Worm (Caenorhabditis elegans) whole organism, midembryonic: ENCODE data around the gene flp-5.

Experiments
- T22C8.4 ChIP-seq: fragments of 200-800 bp; sonication (Bioruptor generic); IDR thresholded peaks from 2 replicates; pipeline ENCODE4 v1.3.6; 2022; ENCODE audit warnings: missing genetic modification characterization, missing compliant biosample characterization
- cog-1 ChIP-seq: sonication (generic microtip); optimal IDR thresholded peaks from 2 replicates; lab custom pipeline; 2016; ENCODE audit warnings: missing genetic modification characterization, missing compliant biosample characterization
- flt-1 ChIP-seq: fragments of 200-800 bp; sonication (Bioruptor generic); IDR thresholded peaks from 2 replicates; pipeline ENCODE4 v1.3.6; 2022; ENCODE audit warnings: missing genetic modification characterization, missing compliant biosample characterization
- klf-2 ChIP-seq: fragments of 200-800 bp; sonication (Bioruptor generic); conservative IDR thresholded peaks from 2 replicates; pipeline ENCODE4 v1.3.6; 2022; ENCODE audit warnings: missing genetic modification reagents, missing genetic modification characterization, missing compliant biosample characterization
- med-1 ChIP-seq: sonication (generic microtip); optimal IDR thresholded peaks from 2 replicates; lab custom pipeline; 2017; ENCODE audit warnings: missing genetic modification characterization, mild to moderate bottlenecking, missing compliant biosample characterization, antibody characterized with exemption, missing genetic modification reagents; ENCODE audit not compliant: insufficient read depth
- ref-1 ChIP-seq: fragments of 200-800 bp; sonication (Bioruptor generic); conservative IDR thresholded peaks from 2 replicates; pipeline ENCODE4 v1.3.6; 2022; ENCODE audit warnings: missing genetic modification reagents, missing genetic modification characterization, missing compliant biosample characterization
- tab-1 ChIP-seq: fragments of 200-800 bp; sonication (Bioruptor generic); IDR thresholded peaks from 2 replicates; pipeline ENCODE4 v1.3.6; 2022; ENCODE audit warnings: missing genetic modification characterization, missing compliant biosample characterization
- ztf-23 ChIP-seq: fragments of 200-800 bp; sonication (Bioruptor generic); IDR thresholded peaks from 2 replicates; pipeline ENCODE4 v1.3.6; 2022; ENCODE audit warnings: missing genetic modification reagents, missing genetic modification characterization, missing compliant biosample characterization
- ztf-29 ChIP-seq: fragments of 200-800 bp; sonication (Bioruptor generic); IDR thresholded peaks from 2 replicates; pipeline ENCODE4 v1.3.6; 2022; ENCODE audit warnings: missing genetic modification reagents, missing genetic modification characterization, missing compliant biosample characterization

Gene flp-5

ce11 chrX:8527950-8528349 lies at the start of gene flp-5:
Gene flp-5, plus strand, starts transcription at chrX:8528250.
- TF ChIP-seq klf-2 (GFP tag; lab: Robert Waterston, UW) (no peak), ztf-23 (no peak), ztf-29 (GFP tag; lab: Robert Waterston, UW) (no peak), flt-1 (GFP tag; lab: Robert Waterston, UW) (no peak), ref-1 (no peak), cog-1 (no peak), T22C8.4 (GFP tag; lab: Robert Waterston, UW) (no peak), med-1 (no peak), tab-1 (GFP tag; lab: Robert Waterston, UW) (no peak)

- TF ChIP-seq ztf-23 (no peak), klf-2 (GFP tag; lab: Robert Waterston, UW) (no peak), flt-1 (GFP tag; lab: Robert Waterston, UW) (no peak), tab-1 (GFP tag; lab: Robert Waterston, UW) (no peak), T22C8.4 (GFP tag; lab: Robert Waterston, UW) (no peak), ztf-29 (GFP tag; lab: Robert Waterston, UW) (no peak), med-1 (no peak), ref-1 (no peak), cog-1 (no peak)
Observed at ce11 chrX:8479050-8479449, 49.0 kb upstream of the flp-5 start.

- TF ChIP-seq T22C8.4 (GFP tag; lab: Robert Waterston, UW) (no peak), tab-1 (GFP tag; lab: Robert Waterston, UW) (no peak), flt-1 (GFP tag; lab: Robert Waterston, UW) (no peak), klf-2 (GFP tag; lab: Robert Waterston, UW) (no peak), cog-1 (no peak), ref-1 (no peak), med-1 (no peak), ztf-29 (GFP tag; lab: Robert Waterston, UW) (no peak)
Observed at ce11 chrX:8481716-8482115, 46.3 kb upstream of the flp-5 start.

- TF ChIP-seq med-1 (no peak), tab-1 (GFP tag; lab: Robert Waterston, UW) (no peak), ztf-29 (GFP tag; lab: Robert Waterston, UW) (no peak), ztf-23 (no peak), T22C8.4 (GFP tag; lab: Robert Waterston, UW) (no peak), klf-2 (GFP tag; lab: Robert Waterston, UW) (no peak), cog-1 (no peak), flt-1 (GFP tag; lab: Robert Waterston, UW) (no peak), ref-1 (no peak)
Observed at ce11 chrX:8483951-8484350, 44.1 kb upstream of the flp-5 start.

ce11 chrX:8485392-8485791 lies 42.7 kb upstream of the flp-5 start:
- TF ChIP-seq klf-2 (GFP tag; lab: Robert Waterston, UW) (no peak), tab-1 (GFP tag; lab: Robert Waterston, UW) (no peak), ztf-29 (GFP tag; lab: Robert Waterston, UW) (no peak), ztf-23 (no peak), ref-1 (no peak), T22C8.4 (GFP tag; lab: Robert Waterston, UW) (no peak), med-1 (no peak), cog-1 (no peak), flt-1 (GFP tag; lab: Robert Waterston, UW) (no peak)

- no peak for TF ChIP-seq cog-1
- TF ChIP-seq flt-1 (GFP tag; lab: Robert Waterston, UW): no peak
- no peak for TF ChIP-seq tab-1 (GFP tag; lab: Robert Waterston, UW)
- no peak for TF ChIP-seq med-1
- TF ChIP-seq T22C8.4 (GFP tag; lab: Robert Waterston, UW): no peak
Observed at ce11 chrX:8489415-8489814, 38.6 kb upstream of the flp-5 start.

- no peak for TF ChIP-seq ztf-23
- TF ChIP-seq T22C8.4 (GFP tag; lab: Robert Waterston, UW): no peak
- no peak for TF ChIP-seq cog-1
- TF ChIP-seq klf-2 (GFP tag; lab: Robert Waterston, UW): no peak
- no peak for TF ChIP-seq ref-1
- no peak for TF ChIP-seq flt-1 (GFP tag; lab: Robert Waterston, UW)
- no peak for TF ChIP-seq tab-1 (GFP tag; lab: Robert Waterston, UW)
- no peak for TF ChIP-seq med-1
- no peak for TF ChIP-seq ztf-29 (GFP tag; lab: Robert Waterston, UW)
Observed at ce11 chrX:8489886-8490285, 38.2 kb upstream of the flp-5 start.

ce11 chrX:8492750-8493149 lies 35.3 kb upstream of the flp-5 start:
- TF ChIP-seq med-1 (no peak), T22C8.4 (GFP tag; lab: Robert Waterston, UW) (no peak), ztf-29 (GFP tag; lab: Robert Waterston, UW) (no peak), klf-2 (GFP tag; lab: Robert Waterston, UW) (no peak), cog-1 (no peak), tab-1 (GFP tag; lab: Robert Waterston, UW) (no peak), ztf-23 (no peak), ref-1 (no peak), flt-1 (GFP tag; lab: Robert Waterston, UW) (no peak)

- TF ChIP-seq cog-1: no peak
- TF ChIP-seq ref-1: no peak
- TF ChIP-seq T22C8.4 (GFP tag; lab: Robert Waterston, UW): no peak
- no peak for TF ChIP-seq ztf-23
- no peak for TF ChIP-seq ztf-29 (GFP tag; lab: Robert Waterston, UW)
- TF ChIP-seq klf-2 (GFP tag; lab: Robert Waterston, UW): no peak
- TF ChIP-seq tab-1 (GFP tag; lab: Robert Waterston, UW): no peak
- no peak for TF ChIP-seq flt-1 (GFP tag; lab: Robert Waterston, UW)
- TF ChIP-seq med-1: no peak
Observed at ce11 chrX:8495005-8495404, 33.0 kb upstream of the flp-5 start, which contains the start of gene T01B10.5. Gene T01B10.5, plus strand, starts transcription at chrX:8495305.

ce11 chrX:8499721-8500120 lies 28.3 kb upstream of the flp-5 start, which contains the start of gene grd-14:
Gene grd-14, plus strand, starts transcription at chrX:8500021.
- TF ChIP-seq ztf-23: 0 out of 2 replicates have a peak, but pooled peaks have one; percentile 9
- no peak for TF ChIP-seq flt-1 (GFP tag; lab: Robert Waterston, UW)
- no peak for TF ChIP-seq tab-1 (GFP tag; lab: Robert Waterston, UW)

ce11 chrX:8500922-8501321 lies 27.1 kb upstream of the flp-5 start, which contains the start of gene grd-4:
Gene grd-4, plus strand, starts transcription at chrX:8501222.
- TF ChIP-seq cog-1 (no peak), ztf-23 (no peak), ref-1 (no peak), T22C8.4 (GFP tag; lab: Robert Waterston, UW) (no peak), tab-1 (GFP tag; lab: Robert Waterston, UW) (no peak), klf-2 (GFP tag; lab: Robert Waterston, UW) (no peak), ztf-29 (GFP tag; lab: Robert Waterston, UW) (no peak), flt-1 (GFP tag; lab: Robert Waterston, UW) (no peak), med-1 (no peak)
